Worm (Caenorhabditis elegans): ENCODE measurements around the gene idpp-8.

Gene idpp-8

DNA sequence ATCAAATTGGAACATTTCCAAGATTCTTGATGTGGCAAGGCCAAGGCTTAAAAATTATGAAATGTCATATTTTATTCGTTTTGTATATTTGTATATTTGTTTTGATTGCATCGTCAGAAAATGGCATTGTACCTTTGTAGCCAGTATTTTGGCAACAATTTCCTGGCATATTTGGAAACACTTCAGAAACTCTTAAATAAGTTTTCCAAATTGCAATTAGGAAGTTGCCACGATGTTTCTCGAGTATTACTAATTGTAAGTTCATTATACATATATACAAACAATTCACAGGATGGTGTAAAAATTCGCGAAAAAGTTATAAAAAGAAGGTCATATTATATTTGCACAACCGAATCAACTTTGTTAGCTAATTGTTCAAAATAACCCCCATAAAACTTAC lies at the start of gene idpp-8:
Gene idpp-8, plus strand, starts transcription at position 301 of the 400 bp plus-strand sequence.
- no peak for TF ChIP-seq unc-62 (GFP tag; optimal IDR thresholded peaks at IDR 0.05)

DNA sequence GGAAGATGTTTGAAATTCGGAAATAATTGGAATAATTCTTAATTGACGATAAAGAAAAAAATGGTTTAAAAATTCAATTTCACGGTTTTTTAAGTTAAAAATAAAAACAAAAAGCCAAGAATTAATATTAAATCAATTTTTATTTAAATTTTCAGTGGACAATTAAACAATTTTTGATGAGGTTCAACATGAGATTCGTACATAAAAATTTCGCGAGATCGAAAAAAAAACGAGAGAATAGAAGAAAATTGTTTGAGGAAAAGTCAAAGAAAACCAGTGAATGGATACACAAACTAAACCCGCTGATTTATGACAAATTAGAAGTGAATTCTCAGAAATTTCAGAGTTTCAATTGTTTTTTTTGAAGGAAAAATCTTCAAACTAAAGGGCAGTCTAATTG lies 45.3 kb upstream of the idpp-8 start, which contains the start of gene F54B3.2:
Gene F54B3.2, minus strand, starts transcription at position 101 of the 400 bp plus-strand sequence.
- no peak for TF ChIP-seq unc-62 (GFP tag; optimal IDR thresholded peaks at IDR 0.05)

- TF ChIP-seq unc-62 (GFP tag; optimal IDR thresholded peaks at IDR 0.05): no peak
Measured at ce11 chrII:10271093-10271492, 44.3 kb upstream of the idpp-8 start, which contains the start of gene F54B3.4. Gene F54B3.4, minus strand, starts transcription at chrII:10271193.

ce11 chrII:10279561-10279960 lies 35.8 kb upstream of the idpp-8 start, which contains the start of gene ZK971.1:
Gene ZK971.1, minus strand, starts transcription at chrII:10279661.
- TF ChIP-seq unc-62 (GFP tag; optimal IDR thresholded peaks at IDR 0.05): no peak

ce11 chrII:10281674-10282073 lies 33.7 kb upstream of the idpp-8 start:
- TF ChIP-seq unc-62 (GFP tag; optimal IDR thresholded peaks at IDR 0.05): no peak

DNA sequence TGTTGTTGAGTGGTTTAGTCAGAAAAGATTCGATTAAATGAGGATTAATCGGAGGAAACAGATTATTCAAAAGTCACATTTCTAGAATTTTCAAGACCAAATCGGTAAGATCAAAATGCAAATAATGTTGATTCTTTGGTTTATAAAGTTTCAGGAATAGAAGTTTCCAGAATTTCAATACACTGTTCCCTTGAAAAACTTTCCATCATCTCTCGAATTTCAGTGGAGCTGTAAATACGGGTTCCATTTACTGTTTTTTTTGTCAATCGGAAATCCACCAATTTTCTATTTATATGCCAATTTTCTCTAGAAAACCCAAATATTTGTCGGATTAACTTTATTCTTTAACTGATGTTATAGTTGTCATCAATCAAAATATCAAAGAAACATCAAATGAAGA lies 32.2 kb upstream of the idpp-8 start:
- no peak for TF ChIP-seq unc-62 (GFP tag; optimal IDR thresholded peaks at IDR 0.05)

ce11 chrII:10284991-10285390 lies 30.4 kb upstream of the idpp-8 start:
- no peak for TF ChIP-seq unc-62 (GFP tag; optimal IDR thresholded peaks at IDR 0.05)

- no peak for TF ChIP-seq unc-62 (GFP tag; optimal IDR thresholded peaks at IDR 0.05)
Measured at ce11 chrII:10288926-10289325, 26.4 kb upstream of the idpp-8 start.

- no peak for TF ChIP-seq unc-62 (GFP tag; optimal IDR thresholded peaks at IDR 0.05)
Measured at ce11 chrII:10294262-10294661, 21.1 kb upstream of the idpp-8 start.

- TF ChIP-seq unc-62 (GFP tag; optimal IDR thresholded peaks at IDR 0.05): no peak
Measured at ce11 chrII:10300082-10300749, 15.1 kb upstream of the idpp-8 start, which contains the start of gene nep-26. Gene nep-26, minus strand, starts transcription at chrII:10300132.

ce11 chrII:10300954-10301353 lies 14.4 kb upstream of the idpp-8 start, which contains the start of gene mdt-22:
Gene mdt-22, plus strand, starts transcription at chrII:10301216.
- no peak for TF ChIP-seq unc-62 (GFP tag; optimal IDR thresholded peaks at IDR 0.05)

- TF ChIP-seq unc-62 (GFP tag; optimal IDR thresholded peaks at IDR 0.05): no peak
Measured at ce11 chrII:10302646-10303045, 12.7 kb upstream of the idpp-8 start, which contains the start of gene clpp-1. Gene clpp-1, minus strand, starts transcription at chrII:10302842.

DNA sequence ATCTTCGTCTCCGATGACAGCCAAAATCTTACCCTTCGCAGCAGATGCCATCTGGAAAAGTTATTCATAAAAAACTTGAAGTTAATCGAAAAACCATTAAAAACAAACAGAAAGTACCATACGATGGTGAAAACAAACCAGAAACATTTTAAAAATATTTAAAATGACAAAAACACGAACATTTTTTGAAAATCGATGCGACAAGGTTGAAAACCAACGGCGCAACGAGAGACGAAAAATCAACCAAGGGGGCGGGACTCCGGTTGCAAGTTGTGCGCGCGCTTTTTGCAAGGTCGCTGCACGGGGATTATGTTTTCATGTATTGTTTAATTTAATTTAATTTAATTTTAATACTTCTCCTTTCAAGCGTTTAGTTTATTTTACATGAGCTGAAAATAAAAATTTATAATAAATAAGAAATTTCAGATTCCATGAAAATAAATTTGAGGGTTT lies 11.7 kb upstream of the idpp-8 start, which contains the start of gene vha-9:
Gene vha-9, minus strand, starts transcription at position 51 of the 453 bp plus-strand sequence.
- TF ChIP-seq unc-62 (GFP tag; optimal IDR thresholded peaks at IDR 0.05): no peak

DNA sequence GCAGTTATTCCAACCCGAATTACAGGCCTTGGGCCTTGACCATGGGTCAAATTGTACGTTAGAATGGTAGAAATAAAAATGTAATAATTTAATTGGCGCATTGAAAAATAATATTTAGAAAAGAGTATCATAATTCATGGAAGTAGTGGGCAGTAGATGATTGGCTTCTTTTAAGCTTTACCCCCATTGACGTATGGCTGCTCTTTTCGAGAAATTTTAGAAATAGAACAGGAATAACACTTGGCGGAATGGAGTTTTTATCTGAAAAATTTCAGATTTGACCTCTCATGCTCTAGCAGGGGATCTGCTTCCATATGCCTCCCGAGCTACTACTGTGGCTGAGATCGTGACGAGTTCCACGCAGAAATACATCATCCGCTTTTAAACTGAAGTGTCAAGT lies 6.6 kb upstream of the idpp-8 start, which contains the start of gene gcy-4:
Gene gcy-4, minus strand, starts transcription at position 101 of the 400 bp plus-strand sequence.
- TF ChIP-seq unc-62 (GFP tag; optimal IDR thresholded peaks at IDR 0.05): no peak

- TF ChIP-seq unc-62 (GFP tag; optimal IDR thresholded peaks at IDR 0.05): no peak
Measured at ce11 chrII:10309337-10309736, 6.0 kb upstream of the idpp-8 start, which contains the start of gene ZK970.8. Gene ZK970.8, plus strand, starts transcription at chrII:10309637.

DNA sequence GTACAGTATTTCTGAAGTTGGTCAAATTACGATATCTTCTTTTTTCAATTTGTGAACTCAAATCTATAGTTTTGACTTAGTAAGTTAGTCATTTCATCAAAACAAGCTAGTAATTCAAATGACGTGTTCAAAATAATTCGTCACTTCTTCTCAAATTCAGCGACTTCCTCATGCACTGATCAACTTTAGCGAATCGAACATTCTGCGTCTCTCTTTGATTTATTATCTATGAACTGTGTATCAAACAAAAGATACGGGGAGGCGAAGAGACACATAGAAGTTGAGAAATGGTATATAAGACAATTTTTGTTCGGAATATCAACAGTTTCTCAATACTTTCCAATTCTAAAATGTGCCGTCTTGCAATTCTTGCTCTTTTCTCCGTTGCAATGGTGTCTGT lies 3.4 kb upstream of the idpp-8 start, which contains the start of gene srlf-34:
Gene srlf-34, plus strand, starts transcription at position 321 of the 400 bp plus-strand sequence.
- TF ChIP-seq unc-62 (GFP tag; optimal IDR thresholded peaks at IDR 0.05): no peak

DNA sequence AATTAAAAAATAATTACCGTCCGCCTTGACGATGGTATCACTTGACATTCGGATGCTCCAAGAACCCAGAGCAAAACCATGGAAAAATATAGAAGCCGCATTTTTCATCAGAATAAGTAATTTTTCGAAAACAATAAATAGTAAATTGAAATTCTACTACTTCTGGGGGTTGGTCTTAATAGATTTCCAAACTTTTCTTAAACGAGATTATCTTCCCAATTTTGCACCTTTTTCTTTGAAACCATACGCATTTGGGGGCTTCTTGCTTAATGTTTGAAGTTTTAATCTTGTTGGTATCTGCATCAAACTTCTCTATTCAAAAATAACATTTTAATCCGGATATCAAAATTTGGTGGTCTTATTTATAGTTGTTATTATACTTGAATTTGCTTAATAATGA lies 767 bp downstream of the idpp-8 start, which contains the start of gene gcy-5:
Gene gcy-5, minus strand, starts transcription at position 101 of the 400 bp plus-strand sequence.
- no peak for TF ChIP-seq unc-62 (GFP tag; optimal IDR thresholded peaks at IDR 0.05)

Measured in whole organism, dauer.